Worm (Caenorhabditis elegans): ENCODE data around the gene tab-1.
"Not testable (repeated sequence)": the region's sequence is repeated elsewhere in the genome, so short reads cannot be mapped to it uniquely, and the experiment has no call there.

Gene tab-1

ce11 chrII:6803024-6803423, at the start of gene tab-1:
tab-1 (plus strand) TSS chrII:6803324.
- TF ChIP-seq him-1 (tag; optimal IDR thresholded peaks at IDR 0.05) (no peak), dao-5 (tag; optimal IDR thresholded peaks at IDR 0.05) (no peak), W03F9.2 (tag; optimal IDR thresholded peaks at IDR 0.05) (no peak)

DNA sequence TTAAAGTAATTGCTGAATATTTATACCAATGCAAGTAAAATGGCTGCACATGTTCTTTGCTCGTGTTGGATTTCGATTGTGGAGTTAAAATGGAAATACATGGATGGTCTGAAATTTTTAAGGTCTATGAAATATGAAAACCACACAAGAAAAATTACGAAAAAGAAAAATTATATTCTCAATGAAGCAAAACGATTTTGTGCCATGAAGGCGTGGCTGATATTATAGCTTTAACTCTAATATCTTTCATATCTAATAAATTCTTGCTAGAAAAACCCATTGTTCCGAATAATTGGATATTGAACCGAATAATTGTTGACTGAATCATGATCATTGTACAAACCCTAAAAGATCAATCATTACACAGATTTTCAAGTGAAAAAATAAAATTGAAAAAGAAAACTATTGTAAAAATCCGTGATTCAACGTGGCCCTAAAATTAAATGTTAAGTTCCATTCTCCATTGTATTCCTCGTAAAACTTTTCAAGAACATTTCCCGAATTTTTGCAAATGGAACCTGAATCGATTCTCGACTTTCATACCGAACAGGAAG, 48.4 kb upstream of the tab-1 start, which contains the start of the genes srx-95 and fis-1:
TSS of gene srx-95 (minus strand) at position 101 of the 554 bp plus-strand sequence.
TSS of gene fis-1 (plus strand) at position 504 of the 554 bp plus-strand sequence.
- no peak for TF ChIP-seq him-1 (tag; optimal IDR thresholded peaks at IDR 0.05)
- TF ChIP-seq W03F9.2 (tag; optimal IDR thresholded peaks at IDR 0.05), result no peak

- no peak for TF ChIP-seq W03F9.2 (tag; optimal IDR thresholded peaks at IDR 0.05)
Observed at ce11 chrII:6756232-6756631, 46.9 kb upstream of the tab-1 start, which contains the start of gene F41G3.3. F41G3.3 (plus strand) TSS chrII:6756532.

DNA sequence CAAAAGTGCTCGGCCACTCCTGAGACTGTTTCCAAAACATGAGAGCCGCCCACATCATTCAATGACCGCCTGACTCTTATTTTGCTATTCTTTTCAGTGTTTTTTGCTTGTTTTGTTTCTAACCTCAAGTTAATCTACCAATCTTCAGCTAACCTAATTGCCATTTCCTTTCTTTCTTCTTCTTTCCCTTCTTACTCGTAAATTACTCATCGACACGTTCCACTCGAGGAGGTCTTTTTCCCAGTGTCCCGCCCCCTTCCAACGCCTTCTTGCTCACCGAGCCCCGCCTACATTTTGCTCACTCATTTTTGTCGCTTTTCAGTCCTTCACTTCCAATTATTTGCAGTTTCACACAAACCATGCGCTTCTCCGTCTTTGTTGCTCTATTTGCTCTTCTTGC, 38.4 kb upstream of the tab-1 start, which contains the start of gene nlp-50:
TSS of gene nlp-50 (plus strand) at position 301 of the 400 bp plus-strand sequence.
- TF ChIP-seq W03F9.2 (tag; optimal IDR thresholded peaks at IDR 0.05) (no peak), him-1 (tag; optimal IDR thresholded peaks at IDR 0.05) (no peak), dao-5 (tag; optimal IDR thresholded peaks at IDR 0.05) (no peak)

ce11 chrII:6768014-6768413, 35.1 kb upstream of the tab-1 start, which contains the start of gene F41G3.18:
F41G3.18 (plus strand) TSS chrII:6768314.
- TF ChIP-seq him-1 (tag; optimal IDR thresholded peaks at IDR 0.05) (no peak), dao-5 (tag; optimal IDR thresholded peaks at IDR 0.05) (no peak), W03F9.2 (tag; optimal IDR thresholded peaks at IDR 0.05) (no peak)

DNA sequence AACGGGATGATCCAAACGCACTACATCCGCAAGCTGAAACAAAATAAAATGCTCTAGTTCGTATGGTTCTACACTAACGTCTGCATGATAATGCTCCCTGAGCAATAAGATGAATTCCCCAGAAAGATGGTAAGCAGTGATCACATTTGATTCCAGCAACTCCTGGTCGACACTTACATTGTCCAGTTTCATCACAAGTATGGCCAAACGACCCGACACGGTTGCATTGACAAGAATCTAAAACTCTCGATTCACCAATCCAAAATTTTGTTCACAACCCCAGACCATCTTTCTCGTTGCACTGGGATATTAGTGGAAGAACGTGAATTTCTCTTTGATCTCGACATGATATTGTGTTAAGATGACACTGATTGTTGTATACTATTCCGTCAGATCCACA, 33.1 kb upstream of the tab-1 start:
- TF ChIP-seq dao-5 (tag; optimal IDR thresholded peaks at IDR 0.05) (no peak), him-1 (tag; optimal IDR thresholded peaks at IDR 0.05) (no peak), W03F9.2 (tag; optimal IDR thresholded peaks at IDR 0.05) (no peak)

ce11 chrII:6772482-6772881, 30.6 kb upstream of the tab-1 start:
- TF ChIP-seq him-1 (tag; optimal IDR thresholded peaks at IDR 0.05), result no peak
- no peak for TF ChIP-seq dao-5 (tag; optimal IDR thresholded peaks at IDR 0.05)
- TF ChIP-seq W03F9.2 (tag; optimal IDR thresholded peaks at IDR 0.05), result no peak

DNA sequence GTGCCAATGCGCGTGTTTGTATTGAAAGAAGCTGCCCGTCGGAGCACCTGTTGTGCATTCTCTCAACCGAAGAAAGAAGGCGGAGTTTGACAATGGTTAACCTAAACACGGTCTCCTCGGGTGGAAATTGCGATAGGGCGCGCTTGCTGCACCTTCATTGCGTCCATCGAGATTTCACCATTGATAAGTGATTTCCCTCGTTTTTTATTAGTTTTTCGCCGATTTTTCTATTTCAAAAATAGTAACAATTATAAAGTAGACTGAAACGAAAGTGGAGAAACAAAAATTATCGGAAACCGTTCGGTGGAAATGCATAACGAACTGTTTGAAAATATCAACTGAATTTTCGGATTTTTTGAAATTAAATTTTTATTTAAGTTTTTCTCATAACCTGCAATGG, 28.0 kb upstream of the tab-1 start, which contains the start of gene agr-1:
TSS of gene agr-1 (minus strand) at position 101 of the 400 bp plus-strand sequence.
- not testable (repeated sequence) for TF ChIP-seq W03F9.2, him-1, dao-5 (tag; optimal IDR thresholded peaks at IDR 0.05)

DNA sequence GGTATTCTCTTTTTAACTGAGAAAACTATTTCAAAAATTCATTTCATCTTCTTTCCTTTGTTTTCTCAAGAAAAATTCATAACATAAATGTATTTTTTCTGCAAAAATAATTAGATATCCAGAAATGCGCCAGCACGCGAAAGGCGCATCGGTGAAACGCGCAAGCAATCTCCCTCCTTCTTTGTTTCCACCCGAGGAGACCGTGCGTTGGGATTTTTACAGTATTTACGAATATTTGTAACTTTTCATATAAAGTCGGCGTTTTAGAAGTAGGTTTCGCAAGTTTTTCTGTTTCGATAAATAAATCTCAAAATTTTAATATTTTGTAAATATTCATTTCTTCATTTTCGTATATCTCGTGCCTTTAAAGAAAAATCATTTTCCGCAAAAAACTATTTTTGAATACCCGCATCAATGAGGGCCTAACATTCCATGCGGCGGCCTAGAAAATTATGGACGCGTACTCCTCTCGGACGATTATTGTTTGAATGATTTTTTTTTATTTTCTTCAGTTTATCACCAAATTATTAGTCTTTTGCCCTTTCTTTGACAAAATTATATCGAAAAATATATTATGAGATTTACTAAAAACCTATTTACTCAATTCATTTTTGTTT, 26.6 kb upstream of the tab-1 start, which contains the start of gene ssup-72:
TSS of gene ssup-72 (plus strand) at position 181 of the 617 bp plus-strand sequence.
- no peak for TF ChIP-seq dao-5 (tag; optimal IDR thresholded peaks at IDR 0.05)
- TF ChIP-seq W03F9.2 (tag; optimal IDR thresholded peaks at IDR 0.05), result peak; percentile 75
- peak; percentile 33 for TF ChIP-seq him-1 (tag; optimal IDR thresholded peaks at IDR 0.05)

- TF ChIP-seq dao-5 (tag; optimal IDR thresholded peaks at IDR 0.05), result no peak
- TF ChIP-seq him-1 (tag; optimal IDR thresholded peaks at IDR 0.05), result no peak
- TF ChIP-seq W03F9.2 (tag; optimal IDR thresholded peaks at IDR 0.05), result no peak
Observed at ce11 chrII:6779104-6779503, 24.0 kb upstream of the tab-1 start, which contains the start of gene T13C2.7. T13C2.7 (plus strand) TSS chrII:6779404.

DNA sequence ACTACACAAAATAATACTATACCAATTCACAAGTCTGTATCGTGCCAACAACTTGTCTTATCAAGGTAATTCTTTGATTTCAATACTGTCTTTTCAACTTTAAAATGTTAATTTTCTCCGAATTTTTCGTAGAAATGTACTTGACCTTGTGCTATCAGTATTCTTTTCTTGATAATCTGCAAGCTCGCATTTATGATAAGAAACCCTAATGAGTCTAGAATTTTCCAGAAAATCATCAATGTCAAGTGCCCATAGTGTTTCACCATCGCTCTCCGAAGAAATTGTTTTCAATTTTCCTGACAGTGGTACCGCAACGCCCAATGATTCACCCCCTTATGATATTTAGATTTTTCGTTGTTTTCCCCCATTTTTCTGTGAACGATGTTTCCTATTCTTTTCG, 21.9 kb upstream of the tab-1 start:
- TF ChIP-seq him-1 (tag; optimal IDR thresholded peaks at IDR 0.05) (no peak), dao-5 (tag; optimal IDR thresholded peaks at IDR 0.05) (no peak), W03F9.2 (tag; optimal IDR thresholded peaks at IDR 0.05) (no peak)

DNA sequence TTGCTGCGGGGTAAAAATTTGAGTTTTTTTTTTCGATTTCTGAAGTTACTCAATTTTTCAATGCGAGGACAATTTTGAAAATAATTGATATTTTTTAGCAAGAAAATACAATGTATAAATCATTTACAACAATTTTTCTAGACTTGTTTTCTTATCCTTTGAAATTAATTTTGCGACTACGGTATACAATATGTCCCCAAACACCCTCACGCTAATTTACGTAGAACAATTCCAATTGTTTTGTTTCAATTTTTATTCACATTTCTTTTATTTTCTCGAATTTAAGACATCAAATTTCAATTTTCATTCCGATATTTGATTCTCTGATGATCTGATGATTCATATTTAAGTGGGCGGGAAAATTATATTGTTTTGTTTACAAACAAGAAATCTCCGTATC, 21.1 kb upstream of the tab-1 start:
- TF ChIP-seq dao-5 (tag; optimal IDR thresholded peaks at IDR 0.05) (no peak), him-1 (tag; optimal IDR thresholded peaks at IDR 0.05) (no peak), W03F9.2 (tag; optimal IDR thresholded peaks at IDR 0.05) (no peak)

DNA sequence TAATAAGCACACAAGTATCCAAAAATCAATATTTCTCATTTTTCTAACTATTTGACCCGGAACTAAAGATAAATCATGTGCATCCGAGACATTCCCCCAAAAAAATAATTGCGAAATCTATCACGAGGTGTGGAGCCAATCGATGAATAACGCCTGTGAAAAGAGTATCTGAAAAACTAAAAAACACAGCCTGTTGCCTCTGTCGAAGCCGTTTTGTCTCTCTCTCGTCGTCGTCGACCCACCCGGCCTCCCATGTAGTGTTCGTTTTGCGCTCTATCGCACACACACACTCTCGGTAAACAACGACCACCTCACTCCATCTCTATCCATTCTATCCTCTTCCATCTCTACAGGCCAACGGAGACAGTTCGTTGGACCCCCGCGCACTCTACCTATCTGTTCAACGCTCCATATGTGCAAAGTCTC, 20.4 kb upstream of the tab-1 start:
- peak; percentile 52 for TF ChIP-seq dao-5 (tag; optimal IDR thresholded peaks at IDR 0.05)
- peak; percentile 7 for TF ChIP-seq W03F9.2 (tag; optimal IDR thresholded peaks at IDR 0.05)
- TF ChIP-seq him-1 (tag; optimal IDR thresholded peaks at IDR 0.05), result no peak

ce11 chrII:6783377-6783829, 19.7 kb upstream of the tab-1 start, which contains the start of gene gldi-2:
gldi-2 (plus strand) TSS chrII:6783427.
- TF ChIP-seq W03F9.2 (tag; optimal IDR thresholded peaks at IDR 0.05) (no peak), dao-5 (tag; optimal IDR thresholded peaks at IDR 0.05) (no peak), him-1 (tag; optimal IDR thresholded peaks at IDR 0.05) (no peak)
